Worm (Caenorhabditis elegans): ENCODE measurements around the gene cit-1.1.

- TF ChIP-seq him-1 (tag; optimal IDR thresholded peaks at IDR 0.05) (no peak), dao-5 (tag; optimal IDR thresholded peaks at IDR 0.05) (no peak), W03F9.2 (tag; optimal IDR thresholded peaks at IDR 0.05) (no peak)
Observed at ce11 chrIII:7979659-7980058, 30.0 kb downstream of the cit-1.1 start, which contains the start of gene clp-1.
